Fruit fly (Drosophila melanogaster) whole organism, wandering third instar larva: ENCODE data around the gene GramD1B.

ENCODE experiments used
- Abd-B ChIP-seq: fragments of >200 bp; optimal IDR thresholded peaks from 2 replicates; lab custom pipeline; 2017; ENCODE audit warnings: missing biosample characterization, missing genetic modification characterization
- Dfd ChIP-seq: fragments of >200 bp; optimal IDR thresholded peaks from 2 replicates; lab custom pipeline; 2017; ENCODE audit warnings: missing biosample characterization, missing genetic modification characterization
- Hnf4 ChIP-seq: fragments of 200-800 bp; sonication (Bioruptor generic); optimal IDR thresholded peaks from 2 replicates; lab custom pipeline; 2016; ENCODE audit warnings: missing biosample characterization, mild to moderate bottlenecking, missing genetic modification characterization
- Hr78 ChIP-seq: fragments of >200 bp; optimal IDR thresholded peaks from 2 replicates; lab custom pipeline; 2017; ENCODE audit warnings: missing biosample characterization, missing genetic modification characterization
- Hr83 ChIP-seq: fragments of 200-300 bp; sonication (Bioruptor generic); optimal IDR thresholded peaks from 2 replicates; lab custom pipeline; 2016; ENCODE audit warnings: missing biosample characterization, mild to moderate bottlenecking, missing genetic modification characterization, moderate library complexity; ENCODE audit not compliant: poor library complexity, severe bottlenecking
- Jra ChIP-seq: sonication (Bioruptor generic); optimal IDR thresholded peaks from 2 replicates; lab custom pipeline; 2016; ENCODE audit warnings: missing biosample characterization, missing genetic modification characterization
- OdsH ChIP-seq: fragments of 200-800 bp; sonication (Bioruptor generic); optimal IDR thresholded peaks from 2 replicates; lab custom pipeline; 2016; ENCODE audit warnings: missing biosample characterization, mild to moderate bottlenecking, missing genetic modification characterization
- dmrt93B ChIP-seq: fragments of 200-800 bp; sonication (Bioruptor generic); optimal IDR thresholded peaks from 2 replicates; lab custom pipeline; 2018; ENCODE audit warnings: missing biosample characterization, mild to moderate bottlenecking, missing genetic modification characterization
- fru ChIP-seq: fragments of 200-800 bp; sonication (Bioruptor generic); optimal IDR thresholded peaks from 3 replicates; lab custom pipeline; 2016; ENCODE audit warnings: missing biosample characterization, mild to moderate bottlenecking, missing genetic modification characterization
- h ChIP-seq: fragments of 200-800 bp; sonication (Bioruptor generic); optimal IDR thresholded peaks from 3 replicates; lab custom pipeline; 2016; ENCODE audit warnings: missing biosample characterization, mild to moderate bottlenecking, missing genetic modification characterization
- pan ChIP-seq: fragments of >200 bp; optimal IDR thresholded peaks from 2 replicates; lab custom pipeline; 2017
- psq ChIP-seq: fragments of 200-800 bp; sonication (Bioruptor generic); optimal IDR thresholded peaks from 3 replicates; lab custom pipeline; 2017; ENCODE audit warnings: missing biosample characterization, mild to moderate bottlenecking, missing genetic modification characterization, moderate library complexity
- sage ChIP-seq: fragments of 200-800 bp; sonication (Bioruptor generic); optimal IDR thresholded peaks from 2 replicates; lab custom pipeline; 2016; ENCODE audit warnings: missing biosample characterization, mild to moderate bottlenecking, missing genetic modification characterization
- woc ChIP-seq: sonication (Bioruptor generic); optimal IDR thresholded peaks from 2 replicates; lab custom pipeline; 2016; ENCODE audit warnings: missing biosample characterization, mild to moderate bottlenecking, missing genetic modification characterization

DNA sequence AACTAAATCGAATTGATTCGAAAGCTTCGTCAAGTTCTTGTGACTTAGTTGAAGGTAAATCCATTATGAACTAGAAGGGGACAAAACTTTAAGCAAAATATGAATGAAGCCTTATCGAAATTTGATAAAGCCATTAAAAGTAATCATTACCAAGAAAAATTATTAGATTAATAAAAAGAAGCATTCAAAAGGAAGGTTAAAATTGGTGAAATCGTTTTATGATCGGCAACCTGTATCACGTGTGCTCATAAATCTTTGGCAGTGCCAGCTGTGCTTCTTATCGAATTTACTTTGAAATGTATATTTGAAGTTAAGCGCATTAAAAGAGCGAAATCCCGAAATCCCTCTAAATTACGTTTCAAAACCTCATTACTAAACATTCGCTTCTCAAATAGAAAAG is 11.4 kb downstream of the GramD1B start:
- TF ChIP-seq OdsH (GFP tag; lab: Kevin White, UChicago) (no peak), Dfd (no peak), fru (GFP tag; lab: Kevin White, UChicago) (no peak), Hr78 (GFP tag; lab: Kevin White, UChicago) (no peak), Abd-B (GFP tag; lab: Kevin White, UChicago) (no peak), pan (lab: Kevin White, UChicago) (no peak), h (GFP tag; lab: Kevin White, UChicago) (no peak), dmrt93B (GFP tag; lab: Kevin White, UChicago) (no peak), Hr83 (GFP tag; lab: Kevin White, UChicago) (no peak), sage (GFP tag; lab: Kevin White, UChicago) (no peak), Hnf4 (GFP tag; lab: Kevin White, UChicago) (no peak), psq (no peak), woc (GFP tag; lab: Kevin White, UChicago) (no peak), Jra (no peak)
